Fruit fly (Drosophila melanogaster): ENCODE data around the gene CG7872.

The CG7872 gene

dm6 chrX:15599697-15600096 is 21.7 kb downstream of the CG7872 start (continued):
- TF ChIP-seq grau (tag; optimal IDR thresholded peaks at IDR 0.05) = peak; percentile 68
- TF ChIP-seq Hr51 (GFP tag; optimal IDR thresholded peaks at IDR 0.05) = peak in 1 of 2 experiments; percentile 72
- TF ChIP-seq sisA (GFP tag; IDR thresholded peaks at IDR 0.05) = peak; percentile 61
- no peak for TF ChIP-seq inv (GFP tag; IDR thresholded peaks at IDR 0.05; ENCODE audit: partially characterized antibody)
- no peak for TF ChIP-seq dm (GFP tag; optimal IDR thresholded peaks at IDR 0.05)
- TF ChIP-seq CG4730 (GFP tag; IDR thresholded peaks at IDR 0.05) = peak; percentile 55
- no peak for TF ChIP-seq prd (optimal IDR thresholded peaks at IDR 0.05)
- peak; percentile 64 for TF ChIP-seq prd (GFP tag; IDR thresholded peaks at IDR 0.05)
- peak; percentile 29 for TF ChIP-seq BtbVII (GFP tag; optimal IDR thresholded peaks at IDR 0.05)
- peak; percentile 52 for TF ChIP-seq B-H1 (GFP tag; IDR thresholded peaks at IDR 0.05)
- peak; percentile 68 for TF ChIP-seq unpg (GFP tag; optimal IDR thresholded peaks at IDR 0.05)
- TF ChIP-seq CG12155 (GFP tag; optimal IDR thresholded peaks at IDR 0.05) = peak; percentile 25
- peak; percentile 45 for TF ChIP-seq NfI (GFP tag; optimal IDR thresholded peaks at IDR 0.05)
- peak; percentile 79 for TF ChIP-seq sens (GFP tag)
- peak; percentile 59; the same call in 2 of the 3 replicates for TF ChIP-seq tgo (GFP tag; IDR thresholded peaks at IDR 0.05)
- TF ChIP-seq chn (GFP tag; optimal IDR thresholded peaks at IDR 0.05) = peak; percentile 19
- peak; percentile 59 for TF ChIP-seq E2f1 (GFP tag; IDR thresholded peaks at IDR 0.05)
- TF ChIP-seq Mes4 (GFP tag; optimal IDR thresholded peaks at IDR 0.05) = peak; percentile 26
- TF ChIP-seq tio (GFP tag; optimal IDR thresholded peaks at IDR 0.05) = peak; percentile 2
- TF ChIP-seq CG7556 (GFP tag; optimal IDR thresholded peaks at IDR 0.05) = peak; percentile 35
- no peak for TF ChIP-seq corto (GFP tag; optimal IDR thresholded peaks at IDR 0.05)
- peak; percentile 68 for TF ChIP-seq ind (GFP tag; optimal IDR thresholded peaks at IDR 0.05)
- no peak for TF ChIP-seq CG6854 (GFP tag; optimal IDR thresholded peaks at IDR 0.05)
- peak; percentile 52; the same call in 1 of the 2 replicates for TF ChIP-seq Ada2b (GFP tag; IDR thresholded peaks at IDR 0.05)
- peak; percentile 10 for TF ChIP-seq NC2β (GFP tag; optimal IDR thresholded peaks at IDR 0.05)
- TF ChIP-seq Doc3 (GFP tag; IDR thresholded peaks at IDR 0.05; ENCODE audit: partially characterized antibody) = no peak
- peak; percentile 34 for TF ChIP-seq maf-S (GFP tag; optimal IDR thresholded peaks at IDR 0.05)
- no peak for TF ChIP-seq sr (GFP tag; IDR thresholded peaks at IDR 0.05)
- TF ChIP-seq ems (GFP tag; optimal IDR thresholded peaks at IDR 0.05) = peak; percentile 25
- TF ChIP-seq dysf (GFP tag; IDR thresholded peaks at IDR 0.05) = peak; percentile 79
- no peak for TF ChIP-seq sqz (GFP tag; optimal IDR thresholded peaks at IDR 0.05)
- TF ChIP-seq croc (GFP tag; conservative IDR thresholded peaks at IDR 0.05) = 0 out of 3 replicates have a peak, but pooled peaks have one; percentile 14
- no peak for TF ChIP-seq run (tag; optimal IDR thresholded peaks at IDR 0.05)
- TF ChIP-seq repo (GFP tag; optimal IDR thresholded peaks at IDR 0.05) = peak; percentile 47
- no peak for TF ChIP-seq pan (optimal IDR thresholded peaks at IDR 0.05)
- TF ChIP-seq pan (GFP tag; optimal IDR thresholded peaks at IDR 0.05 in 1 of 2, IDR thresholded peaks at IDR 0.05 in 1 of 2) = peak in 1 of 2 experiments; percentile 82
- no peak for TF ChIP-seq ato (GFP tag; IDR thresholded peaks at IDR 0.05; ENCODE audit: partially characterized antibody)
- peak; percentile 31 for TF ChIP-seq HLH54F (GFP tag; optimal IDR thresholded peaks at IDR 0.05)
- peak; percentile 72 for TF ChIP-seq CG17359 (tag; optimal IDR thresholded peaks at IDR 0.05)
- no peak for TF ChIP-seq sna (GFP tag; IDR thresholded peaks at IDR 0.05; ENCODE audit: partially characterized antibody)
- peak; percentile 37 for TF ChIP-seq CG4854 (GFP tag; optimal IDR thresholded peaks at IDR 0.05)
- TF ChIP-seq CG17802 (tag; optimal IDR thresholded peaks at IDR 0.05) = peak; percentile 19
- TF ChIP-seq zfh2 (GFP tag; optimal IDR thresholded peaks at IDR 0.05) = peak; percentile 47
- peak; percentile 41 to 61 for TF ChIP-seq Pdp1 (GFP tag; optimal IDR thresholded peaks at IDR 0.05)
- TF ChIP-seq CG2120 (GFP tag; optimal IDR thresholded peaks at IDR 0.05) = peak; percentile 63
- TF ChIP-seq CG1233 (GFP tag; optimal IDR thresholded peaks at IDR 0.05) = peak; percentile 37
- peak; percentile 33 for TF ChIP-seq gcm (GFP tag; optimal IDR thresholded peaks at IDR 0.05)
- TF ChIP-seq CG8944 (GFP tag; optimal IDR thresholded peaks at IDR 0.05) = peak; percentile 40
- peak; percentile 57 for TF ChIP-seq CG32532 (GFP tag; IDR thresholded peaks at IDR 0.05)
- peak; percentile 26; the same call in 1 of the 2 replicates for TF ChIP-seq ro (GFP tag; IDR thresholded peaks at IDR 0.05)
- TF ChIP-seq Deaf1 (tag; optimal IDR thresholded peaks at IDR 0.05) = peak; percentile 15

Measured in whole organism, embryonic.